Worm (Caenorhabditis elegans) whole organism, L4/young adult: ENCODE results near the gene rgs-6.
A peak's percentile ranks its signal among the peaks of the same experiment; 100 is the strongest.

Experiments
- W03F9.2 ChIP-seq: fragments of 150-350 bp; optimal IDR thresholded peaks from 2 replicates; lab custom pipeline; 2014; ENCODE audit warnings: missing biosample characterization, missing genetic modification characterization
- dao-5 ChIP-seq: sonication (generic microtip); optimal IDR thresholded peaks from 2 replicates; lab custom pipeline; 2016; ENCODE audit warnings: missing genotype, missing genetic modification characterization, moderate library complexity, missing compliant biosample characterization
- him-1 ChIP-seq: sonication (generic microtip); optimal IDR thresholded peaks from 2 replicates; lab custom pipeline; 2016; ENCODE audit warnings: missing genotype, missing genetic modification reagents, missing genetic modification characterization, missing compliant biosample characterization

The rgs-6 gene

ce11 chrX:5728956-5729467 is 4.6 kb downstream of the rgs-6 start:
- TF ChIP-seq W03F9.2 = no peak
- peak; percentile 84 for TF ChIP-seq him-1 (tag; lab: Kevin White, UChicago)
- TF ChIP-seq dao-5 (tag; lab: Kevin White, UChicago) = no peak

ce11 chrX:5726160-5726559 is 7.4 kb downstream of the rgs-6 start:
- TF ChIP-seq dao-5 (tag; lab: Kevin White, UChicago) (no peak), W03F9.2 (no peak), him-1 (tag; lab: Kevin White, UChicago) (no peak)

DNA sequence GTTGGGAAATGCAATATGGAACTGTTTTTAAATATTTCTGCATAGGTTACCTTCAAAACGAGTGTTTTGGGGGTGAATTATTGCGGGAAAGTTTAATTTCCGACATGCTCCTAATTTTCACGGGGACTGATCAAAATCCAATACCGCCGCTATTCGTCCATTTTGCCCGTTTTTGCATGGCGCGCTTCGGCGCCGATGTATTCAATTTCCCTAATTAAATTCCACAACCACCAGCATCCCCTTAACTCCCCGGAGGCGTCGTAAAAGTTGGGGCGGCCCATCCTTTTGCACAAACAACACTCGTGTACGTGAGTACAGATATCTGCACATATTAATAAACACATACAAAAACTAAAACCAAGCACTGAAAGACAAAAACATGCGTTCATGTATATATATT is 9.0 kb downstream of the rgs-6 start:
- TF ChIP-seq W03F9.2 = no peak
- TF ChIP-seq him-1 (tag; lab: Kevin White, UChicago) = no peak
- no peak for TF ChIP-seq dao-5 (tag; lab: Kevin White, UChicago)

DNA sequence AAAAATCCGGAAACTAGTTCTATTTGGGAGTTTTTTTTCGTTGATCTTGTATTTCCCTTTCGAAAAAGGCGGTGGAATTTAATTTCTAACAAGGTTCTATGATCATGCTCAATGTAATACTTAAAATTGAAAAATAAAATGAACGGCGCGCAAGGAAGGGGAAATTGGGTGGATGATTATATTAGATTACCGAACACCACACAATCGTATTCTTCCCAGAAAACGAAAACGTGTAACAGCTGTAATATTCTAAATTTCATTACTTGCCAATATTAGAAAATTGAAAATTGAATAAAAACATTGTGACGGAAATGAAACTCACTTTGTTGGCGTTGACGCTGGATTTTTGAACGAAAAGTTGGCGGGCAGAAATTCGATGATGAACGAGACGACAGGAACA is 9.8 kb downstream of the rgs-6 start:
- TF ChIP-seq W03F9.2 (no peak), him-1 (tag; lab: Kevin White, UChicago) (no peak), dao-5 (tag; lab: Kevin White, UChicago) (no peak)

DNA sequence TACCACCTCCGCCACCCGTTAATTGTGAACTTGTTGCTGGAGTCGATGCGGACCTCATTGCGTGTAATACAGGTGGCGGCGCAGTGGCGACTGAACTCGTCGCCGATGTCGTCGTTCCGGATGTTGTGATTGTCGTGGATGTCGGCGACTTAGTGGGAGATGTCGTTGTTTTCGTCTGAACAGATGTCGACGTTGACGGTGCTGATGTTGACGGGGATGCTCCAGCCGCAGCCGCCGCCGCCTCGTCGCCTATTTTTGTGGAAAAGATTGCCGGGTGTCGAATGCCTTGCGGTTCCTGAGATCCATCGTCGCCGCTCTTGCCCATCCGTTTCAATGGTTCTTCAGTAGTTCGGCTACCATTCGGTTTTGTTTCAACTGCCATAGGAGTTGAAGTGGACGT is 12.6 kb downstream of the rgs-6 start:
- TF ChIP-seq dao-5 (tag; lab: Kevin White, UChicago) (no peak), W03F9.2 (no peak)

- TF ChIP-seq him-1 (tag; lab: Kevin White, UChicago) (no peak), W03F9.2 (no peak), dao-5 (tag; lab: Kevin White, UChicago) (no peak)
Measured at ce11 chrX:5720124-5720523, 13.5 kb downstream of the rgs-6 start, which contains the start of gene C41G11.1. TSS of gene C41G11.1 (minus strand) at chrX:5720224.

- TF ChIP-seq him-1 (tag; lab: Kevin White, UChicago) (no peak), W03F9.2 (no peak), dao-5 (tag; lab: Kevin White, UChicago) (no peak)
Measured at ce11 chrX:5715831-5716364, 17.7 kb downstream of the rgs-6 start.

- TF ChIP-seq him-1 (tag; lab: Kevin White, UChicago) (no peak), W03F9.2 (no peak), dao-5 (tag; lab: Kevin White, UChicago) (no peak)
Measured at ce11 chrX:5715369-5715768, 18.2 kb downstream of the rgs-6 start.

- TF ChIP-seq W03F9.2 (no peak), him-1 (tag; lab: Kevin White, UChicago) (no peak), dao-5 (tag; lab: Kevin White, UChicago) (no peak)
Measured at ce11 chrX:5714077-5714675, 19.4 kb downstream of the rgs-6 start, which contains the start of gene cyp-43A1. TSS of gene cyp-43A1 (plus strand) at chrX:5714522.

DNA sequence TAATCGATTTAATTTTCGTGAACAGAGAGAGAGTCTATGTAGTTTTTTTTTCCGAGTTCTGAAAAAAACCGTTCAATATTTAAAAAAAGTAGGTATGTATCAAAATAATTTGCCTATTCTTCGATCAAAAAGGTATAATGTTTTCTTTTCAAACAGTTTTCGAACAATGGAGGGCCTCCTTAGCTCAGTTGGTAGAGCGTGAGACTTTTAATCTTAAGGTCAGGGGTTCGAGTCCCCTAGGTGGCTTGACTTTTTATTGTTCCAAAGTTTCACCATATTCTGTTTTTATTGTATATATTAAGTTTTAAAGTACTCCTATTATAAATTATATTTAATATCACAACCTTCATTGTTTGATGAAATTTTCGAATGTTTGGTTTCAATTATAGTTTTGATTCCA is 20.1 kb downstream of the rgs-6 start:
- TF ChIP-seq W03F9.2 = peak; percentile 35
- no peak for TF ChIP-seq dao-5 (tag; lab: Kevin White, UChicago)

- TF ChIP-seq W03F9.2 = no peak
- no peak for TF ChIP-seq him-1 (tag; lab: Kevin White, UChicago)
Measured at ce11 chrX:5710637-5711036, 22.9 kb downstream of the rgs-6 start, which contains the start of gene cat-1. TSS of gene cat-1 (minus strand) at chrX:5710737.

- no peak for TF ChIP-seq him-1 (tag; lab: Kevin White, UChicago)
- TF ChIP-seq dao-5 (tag; lab: Kevin White, UChicago) = no peak
- TF ChIP-seq W03F9.2 = no peak
Measured at ce11 chrX:5709205-5709604, 24.4 kb downstream of the rgs-6 start.

DNA sequence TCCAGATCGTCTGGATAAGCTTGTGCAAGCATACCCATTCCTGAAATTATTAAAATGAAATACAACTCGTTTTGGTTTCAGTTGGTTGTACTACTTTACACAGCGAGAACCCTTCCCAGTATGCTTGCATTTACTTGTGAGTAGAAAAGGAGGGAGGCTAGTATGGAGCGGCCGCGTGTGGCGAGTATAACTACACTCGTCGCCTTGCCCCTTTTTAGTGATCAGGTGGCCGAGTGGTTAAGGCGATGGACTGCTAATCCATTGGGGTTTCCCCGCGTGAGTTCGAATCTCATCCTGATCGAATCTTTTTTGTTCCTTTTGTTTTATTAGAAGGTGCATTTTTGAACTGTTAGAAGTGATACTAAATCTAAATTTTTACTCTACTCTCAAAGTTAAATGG is 25.8 kb downstream of the rgs-6 start:
- no peak for TF ChIP-seq W03F9.2
- peak; percentile 58 for TF ChIP-seq dao-5 (tag; lab: Kevin White, UChicago)
- no peak for TF ChIP-seq him-1 (tag; lab: Kevin White, UChicago)

ce11 chrX:5699555-5699954 is 34.0 kb downstream of the rgs-6 start:
- TF ChIP-seq W03F9.2 = no peak
- no peak for TF ChIP-seq him-1 (tag; lab: Kevin White, UChicago)
- no peak for TF ChIP-seq dao-5 (tag; lab: Kevin White, UChicago)

DNA sequence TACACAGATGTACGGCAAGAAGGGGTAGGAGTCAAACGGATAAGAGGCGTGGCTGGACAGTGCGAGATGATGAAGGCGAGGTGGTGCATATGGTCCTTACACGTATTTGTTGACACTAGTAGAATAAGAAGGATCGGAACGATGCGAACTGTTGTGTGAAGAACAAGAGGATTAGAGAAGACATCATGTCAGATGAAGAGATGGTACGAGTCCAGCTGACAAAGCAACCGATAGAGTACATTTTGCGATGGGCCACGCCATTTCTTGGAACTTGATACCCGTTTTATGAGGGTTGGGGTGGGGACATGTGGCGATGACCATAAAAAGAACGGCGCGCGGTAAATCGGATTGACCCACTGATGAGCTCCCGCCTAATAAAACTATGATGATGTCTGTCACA is 35.2 kb downstream of the rgs-6 start:
- TF ChIP-seq dao-5 (tag; lab: Kevin White, UChicago) = no peak
